Worm (Caenorhabditis elegans) whole organism, L4/young adult: ENCODE data around the gene sre-51.

Experiments used
- dao-5 ChIP-seq: sonication (generic microtip); optimal IDR thresholded peaks from 2 replicates; lab custom pipeline; 2016; ENCODE audit warnings: missing genotype, missing genetic modification characterization, moderate library complexity, missing compliant biosample characterization
- him-1 ChIP-seq: sonication (generic microtip); optimal IDR thresholded peaks from 2 replicates; lab custom pipeline; 2016; ENCODE audit warnings: missing genotype, missing genetic modification reagents, missing genetic modification characterization, missing compliant biosample characterization

ce11 chrII:12343710-12344109 lies 32.0 kb downstream of the sre-51 start:
- TF ChIP-seq him-1 (tag; lab: Kevin White, UChicago): no peak
- TF ChIP-seq dao-5: no peak
